Worm (Caenorhabditis elegans) whole organism, L4 larva: Measurements from ENCODE around the gene spp-21.

Source experiments
- F37D6.2 ChIP-seq: sonication (generic microtip); optimal IDR thresholded peaks from 2 replicates; lab custom pipeline; 2016; ENCODE audit warnings: mild to moderate bottlenecking, missing genetic modification characterization, missing compliant biosample characterization
- T20F7.1 ChIP-seq: fragments of 200-800 bp; sonication (Bioruptor generic); optimal IDR thresholded peaks from 2 replicates; lab custom pipeline; 2018; ENCODE audit warnings: mild to moderate bottlenecking, missing genetic modification characterization, missing compliant biosample characterization
- Y105C5A.15 ChIP-seq: fragments of 200-800 bp; sonication (Bioruptor generic); IDR thresholded peaks from 2 replicates; pipeline ENCODE4 v1.3.6; 2022; ENCODE audit warnings: missing genetic modification characterization, missing compliant biosample characterization
- Y48G9A.11 ChIP-seq: fragments of 200-800 bp; sonication (Bioruptor generic); IDR thresholded peaks from 2 replicates; pipeline ENCODE4 v1.3.6; 2022; ENCODE audit warnings: missing genetic modification reagents, missing genetic modification characterization, missing compliant biosample characterization
- ZK337.2 ChIP-seq: fragments of 200-800 bp; sonication (Bioruptor generic); IDR thresholded peaks from 2 replicates; pipeline ENCODE4 v1.3.6; 2022; ENCODE audit warnings: missing genetic modification reagents, missing genetic modification characterization, missing compliant biosample characterization
- aha-1 ChIP-seq: fragments of 150-350 bp; peaks from one replicate; lab custom pipeline; 2014; ENCODE audit warnings: missing biosample characterization, missing genetic modification characterization
- ama-1 ChIP-seq: fragments of 150-350 bp; optimal IDR thresholded peaks from 2 replicates; lab custom pipeline; 2014; ENCODE audit warnings: inconsistent platforms, mixed read lengths
- arid-1 ChIP-seq: fragments of 200-800 bp; sonication (Bioruptor generic); conservative IDR thresholded peaks from 2 replicates; pipeline ENCODE4 v1.3.6; 2022; ENCODE audit warnings: missing genetic modification reagents, missing genetic modification characterization, missing compliant biosample characterization
- ces-1 ChIP-seq: fragments of 150-350 bp; sonication (generic microtip); optimal IDR thresholded peaks from 4 replicates; lab custom pipeline; 2014; ENCODE audit warnings: missing biosample characterization, missing genetic modification reagents, missing genetic modification characterization
- ctbp-1 ChIP-seq: fragments of 200-800 bp; sonication (Bioruptor generic); IDR thresholded peaks from 2 replicates; pipeline ENCODE4 v1.3.6; 2022; ENCODE audit warnings: missing genetic modification reagents, missing genetic modification characterization, missing compliant biosample characterization
- daf-16 ChIP-seq, 3 experiments: sonication (generic microtip); optimal IDR thresholded peaks; 2 replicates each; lab custom pipeline; 2016 to 2017; ENCODE audit warnings: missing genetic modification characterization in 3 of 3, missing genetic modification reagents in 3 of 3, mild to moderate bottlenecking in 2 of 3, missing compliant biosample characterization in 2 of 3, missing biosample characterization in 1 of 3, moderate library complexity in 1 of 3
- dmd-6 ChIP-seq: fragments of 200-800 bp; sonication (Bioruptor generic); IDR thresholded peaks from 2 replicates; pipeline ENCODE4 v1.3.6; 2022; ENCODE audit warnings: missing genetic modification reagents, missing genetic modification characterization, missing compliant biosample characterization
- dpl-1 ChIP-seq: fragments of 150-350 bp; optimal IDR thresholded peaks from 2 replicates; lab custom pipeline; 2014; ENCODE audit warnings: missing biosample characterization, missing genetic modification reagents, missing genetic modification characterization
- dve-1 ChIP-seq: sonication (generic microtip); optimal IDR thresholded peaks from 2 replicates; lab custom pipeline; 2017; ENCODE audit warnings: antibody characterized with exemption, mild to moderate bottlenecking, missing genetic modification characterization, missing compliant biosample characterization; ENCODE audit not compliant: insufficient read depth
- egl-27 ChIP-seq: sonication (generic microtip); optimal IDR thresholded peaks from 3 replicates; lab custom pipeline; 2017; ENCODE audit warnings: missing biosample characterization, missing genetic modification reagents, missing genetic modification characterization
- egl-43 ChIP-seq: fragments of 200-800 bp; sonication (Bioruptor generic); IDR thresholded peaks from 2 replicates; pipeline ENCODE4 v1.3.6; 2022; ENCODE audit warnings: missing genetic modification reagents, missing genetic modification characterization, missing compliant biosample characterization
- hif-1 ChIP-seq, 2 experiments: sonication (generic microtip); optimal IDR thresholded peaks; 2 replicates each; lab custom pipeline; 2016 to 2017; ENCODE audit warnings: missing compliant biosample characterization in 2 of 2, missing genetic modification characterization in 2 of 2, missing genetic modification reagents in 2 of 2, missing genotype in 2 of 2, mild to moderate bottlenecking in 1 of 2
- hlh-11 ChIP-seq: fragments of 200-800 bp; sonication (Bioruptor generic); optimal IDR thresholded peaks from 2 replicates; lab custom pipeline; 2018; ENCODE audit warnings: mild to moderate bottlenecking, missing genetic modification characterization, missing compliant biosample characterization
- hlh-30 ChIP-seq: sonication (generic microtip); optimal IDR thresholded peaks from 2 replicates; lab custom pipeline; 2017; ENCODE audit warnings: antibody characterized with exemption, mild to moderate bottlenecking, missing genetic modification characterization, missing compliant biosample characterization; ENCODE audit not compliant: insufficient read depth
- hmg-1.1 ChIP-seq: fragments of 200-800 bp; sonication (Bioruptor generic); IDR thresholded peaks from 2 replicates; pipeline ENCODE4 v1.3.6; 2022; ENCODE audit warnings: missing genetic modification reagents, missing genetic modification characterization, missing compliant biosample characterization
- lim-7 ChIP-seq: fragments of 200-800 bp; sonication (Bioruptor generic); IDR thresholded peaks from 2 replicates; pipeline ENCODE4 v1.3.6; 2022; ENCODE audit warnings: missing genetic modification characterization, missing compliant biosample characterization
- lsy-2 ChIP-seq, 2 experiments: fragments of 150-350 bp in 1 of 2; sonication (generic microtip) in 1 of 2; optimal IDR thresholded peaks; 2 replicates each; lab custom pipeline; 2014 to 2017; ENCODE audit warnings: missing biosample characterization in 2 of 2, missing genetic modification characterization in 2 of 2
- madf-5 ChIP-seq, 2 experiments: fragments of 200-800 bp; sonication (Bioruptor generic); IDR thresholded peaks; 2 replicates each; pipeline ENCODE4 v1.3.6; 2022; ENCODE audit warnings: missing compliant biosample characterization in 2 of 2, missing genetic modification characterization in 2 of 2
- madf-9 ChIP-seq: fragments of 200-800 bp; sonication (Bioruptor generic); conservative IDR thresholded peaks from 2 replicates; pipeline ENCODE4 v1.3.6; 2022; ENCODE audit warnings: missing genetic modification reagents, missing genetic modification characterization, missing compliant biosample characterization
- mdl-1 ChIP-seq, 2 experiments: fragments of 150-350 bp in 1 of 2; sonication (generic microtip) in 1 of 2; optimal IDR thresholded peaks; 2 replicates each; lab custom pipeline; 2014 to 2017; ENCODE audit warnings: missing biosample characterization in 2 of 2, missing genetic modification characterization in 2 of 2
- mep-1 ChIP-seq: fragments of 150-350 bp; sonication (generic microtip); optimal IDR thresholded peaks from 3 replicates; lab custom pipeline; 2014; ENCODE audit warnings: missing biosample characterization, missing genetic modification characterization
- nhr-11 ChIP-seq: fragments of 150-350 bp; optimal IDR thresholded peaks from 2 replicates; lab custom pipeline; 2014; ENCODE audit warnings: missing biosample characterization, missing genetic modification characterization
- nhr-6 ChIP-seq: fragments of 150-350 bp; optimal IDR thresholded peaks from 2 replicates; lab custom pipeline; 2014; ENCODE audit warnings: missing biosample characterization, missing genetic modification characterization
- nhr-77 ChIP-seq: fragments of 150-350 bp; optimal IDR thresholded peaks from 2 replicates; lab custom pipeline; 2014; ENCODE audit warnings: missing biosample characterization, missing genetic modification characterization
- pha-4 ChIP-seq, 2 experiments: fragments of 150-350 bp in 1 of 2; fragments of 200-800 bp in 1 of 2; sonication (Bioruptor generic) in 1 of 2; IDR thresholded peaks in 1 of 2; optimal IDR thresholded peaks in 1 of 2; 2 replicates each; pipeline versions ENCODE4 v1.3.6 to Lab custom; 2014 to 2022; ENCODE audit warnings: missing genetic modification characterization in 2 of 2, missing genetic modification reagents in 2 of 2, missing biosample characterization in 1 of 2, missing compliant biosample characterization in 1 of 2
- php-3 ChIP-seq: fragments of 200-800 bp; sonication (Bioruptor generic); IDR thresholded peaks from 2 replicates; pipeline ENCODE4 v1.3.6; 2022; ENCODE audit warnings: missing genetic modification reagents, missing genetic modification characterization, missing compliant biosample characterization
- pqm-1 ChIP-seq: sonication (generic microtip); optimal IDR thresholded peaks from 2 replicates; lab custom pipeline; 2017; ENCODE audit warnings: missing biosample characterization, missing genetic modification characterization
- rbr-2 ChIP-seq: sonication (generic microtip); optimal IDR thresholded peaks from 2 replicates; lab custom pipeline; 2016; ENCODE audit warnings: missing genotype, missing genetic modification characterization, missing compliant biosample characterization
- saeg-2 ChIP-seq: fragments of 200-800 bp; sonication (Bioruptor generic); IDR thresholded peaks from 2 replicates; pipeline ENCODE4 v1.3.6; 2022; ENCODE audit warnings: missing genetic modification reagents, missing genetic modification characterization, missing compliant biosample characterization
- snpc-4 ChIP-seq: fragments of 150-350 bp; optimal IDR thresholded peaks from 2 replicates; lab custom pipeline; 2014; ENCODE audit warnings: missing biosample characterization, missing genetic modification characterization
- spr-1 ChIP-seq: sonication (generic microtip); optimal IDR thresholded peaks from 2 replicates; lab custom pipeline; 2016; ENCODE audit warnings: mild to moderate bottlenecking, missing genetic modification characterization, missing compliant biosample characterization
- unc-130 ChIP-seq: sonication (generic microtip); optimal IDR thresholded peaks from 2 replicates; lab custom pipeline; 2016; ENCODE audit warnings: missing genetic modification reagents, missing genetic modification characterization, missing compliant biosample characterization
- unc-62 ChIP-seq, 3 experiments: fragments of 150-350 bp in 1 of 3; sonication (generic microtip); optimal IDR thresholded peaks in 2 of 3; peaks in 1 of 3; 1 replicate in 1 of 3; 2 replicates in 2 of 3; lab custom pipeline; 2014 to 2017; ENCODE audit warnings: missing biosample characterization in 3 of 3, missing genetic modification characterization in 3 of 3, missing genetic modification reagents in 3 of 3, missing genotype in 1 of 3
- zip-11 ChIP-seq: fragments of 200-800 bp; sonication (Bioruptor generic); IDR thresholded peaks from 2 replicates; pipeline ENCODE4 v1.3.6; 2022; ENCODE audit warnings: missing genetic modification characterization, missing compliant biosample characterization
- ztf-7 ChIP-seq: fragments of 150-350 bp; optimal IDR thresholded peaks from 2 replicates; lab custom pipeline; 2014; ENCODE audit warnings: missing biosample characterization, missing genetic modification characterization

The spp-21 gene

ce11 chrX:11467320-11467732 is 22.6 kb upstream of the spp-21 start (continued):
- no peak for TF ChIP-seq madf-5 (GFP tag; IDR thresholded peaks at IDR 0.05; lab: Robert Waterston, UW)
- no peak for TF ChIP-seq pqm-1 (tag; lab: Kevin White, UChicago)
- 0 out of 2 replicates have a peak, but pooled peaks have one; percentile 41 for TF ChIP-seq arid-1 (GFP tag; lab: Robert Waterston, UW)
- no peak for TF ChIP-seq egl-27 (tag; lab: Kevin White, UChicago)
- peak; percentile 44; the same call in 1 of the 2 replicates for TF ChIP-seq pha-4 (GFP tag; IDR thresholded peaks at IDR 0.05; lab: Robert Waterston, UW)
- TF ChIP-seq pha-4 (tag; optimal IDR thresholded peaks at IDR 0.05; lab: Kevin White, UChicago): no peak
- TF ChIP-seq ZK337.2 (GFP tag; lab: Robert Waterston, UW): 0 out of 2 replicates have a peak, but pooled peaks have one; percentile 5
- 0 out of 2 replicates have a peak, but pooled peaks have one; percentile 16 for TF ChIP-seq saeg-2 (GFP tag; lab: Robert Waterston, UW)
- peak; percentile 89 for TF ChIP-seq mep-1 (tag; lab: Kevin White, UChicago)
- peak; percentile 34; the same call in 1 of the 2 replicates for TF ChIP-seq egl-43 (GFP tag; lab: Robert Waterston, UW)
- peak; percentile 66 for TF ChIP-seq F37D6.2 (tag; lab: Kevin White, UChicago)
- TF ChIP-seq unc-62 (GFP tag; optimal IDR thresholded peaks at IDR 0.05 in 1 of 2; lab: Kevin White, UChicago): peak in 1 of 2 experiments; percentile 97
- no peak for TF ChIP-seq unc-62 (tag; optimal IDR thresholded peaks at IDR 0.05; lab: Kevin White, UChicago)
- peak in 1 of 2 experiments; percentile 15 for TF ChIP-seq daf-16 (GFP tag; optimal IDR thresholded peaks at IDR 0.05; lab: Kevin White, UChicago)
- TF ChIP-seq daf-16 (tag; optimal IDR thresholded peaks at IDR 0.05; lab: Kevin White, UChicago): no peak
- peak; percentile 82 for TF ChIP-seq hmg-1.1 (GFP tag; lab: Robert Waterston, UW)
- no peak for TF ChIP-seq ces-1 (GFP tag; lab: Kevin White, UChicago)
- TF ChIP-seq lsy-2 (tag; optimal IDR thresholded peaks at IDR 0.05; lab: Kevin White, UChicago): peak; percentile 59 to 65
- TF ChIP-seq nhr-11 (tag; lab: Kevin White, UChicago): peak; percentile 59
- peak; percentile 9 for TF ChIP-seq nhr-6 (tag; lab: Kevin White, UChicago)

ce11 chrX:11468814-11469213 is 21.1 kb upstream of the spp-21 start:
- TF ChIP-seq madf-9 (GFP tag; lab: Robert Waterston, UW) (0 out of 2 replicates have a peak, but pooled peaks have one; percentile 28), hmg-1.1 (GFP tag; lab: Robert Waterston, UW) (0 out of 2 replicates have a peak, but pooled peaks have one; percentile 28), hlh-30 (peak; percentile 62), hlh-11 (tag; lab: Kevin White, UChicago) (no peak), mdl-1 (tag; optimal IDR thresholded peaks at IDR 0.05; lab: Kevin White, UChicago) (peak in 1 of 2 experiments; percentile 2), ctbp-1 (GFP tag; lab: Robert Waterston, UW) (peak; percentile 40; the same call in 1 of the 2 replicates), mep-1 (tag; lab: Kevin White, UChicago) (peak; percentile 53), spr-1 (no peak), Y48G9A.11 (GFP tag; lab: Robert Waterston, UW) (no peak), aha-1 (peak; percentile 93), lsy-2 (tag; optimal IDR thresholded peaks at IDR 0.05; lab: Kevin White, UChicago) (peak in 1 of 2 experiments; percentile 1)

- no peak for TF ChIP-seq lim-7 (GFP tag; lab: Robert Waterston, UW)
- peak in 1 of 2 experiments; percentile 84 for TF ChIP-seq unc-62 (GFP tag; optimal IDR thresholded peaks at IDR 0.05 in 1 of 2; lab: Kevin White, UChicago)
- no peak for TF ChIP-seq unc-62 (tag; optimal IDR thresholded peaks at IDR 0.05; lab: Kevin White, UChicago)
- TF ChIP-seq daf-16 (GFP tag; optimal IDR thresholded peaks at IDR 0.05; lab: Kevin White, UChicago): peak in 1 of 2 experiments; percentile 33
- TF ChIP-seq daf-16 (tag; optimal IDR thresholded peaks at IDR 0.05; lab: Kevin White, UChicago): peak; percentile 80
- no peak for TF ChIP-seq snpc-4 (tag; lab: Kevin White, UChicago)
- TF ChIP-seq dpl-1 (GFP tag; lab: Kevin White, UChicago): no peak
- TF ChIP-seq hmg-1.1 (GFP tag; lab: Robert Waterston, UW): 0 out of 2 replicates have a peak, but pooled peaks have one; percentile 18
- TF ChIP-seq aha-1: peak; percentile 95
- 0 out of 2 replicates have a peak, but pooled peaks have one; percentile 16 for TF ChIP-seq ctbp-1 (GFP tag; lab: Robert Waterston, UW)
- no peak for TF ChIP-seq unc-130 (GFP tag; lab: Kevin White, UChicago)
- TF ChIP-seq mep-1 (tag; lab: Kevin White, UChicago): peak; percentile 56
- TF ChIP-seq nhr-11 (tag; lab: Kevin White, UChicago): peak; percentile 49
- TF ChIP-seq ztf-7 (tag; lab: Kevin White, UChicago): no peak
- TF ChIP-seq lsy-2 (tag; optimal IDR thresholded peaks at IDR 0.05; lab: Kevin White, UChicago): peak in 1 of 2 experiments; percentile 31
- no peak for TF ChIP-seq zip-11 (GFP tag; lab: Robert Waterston, UW)
- peak; percentile 21 for TF ChIP-seq ama-1
- peak; percentile 32 for TF ChIP-seq rbr-2 (tag; lab: Kevin White, UChicago)
- TF ChIP-seq nhr-77 (tag; lab: Kevin White, UChicago): peak; percentile 80
- peak; percentile 77 for TF ChIP-seq hlh-11 (tag; lab: Kevin White, UChicago)
- TF ChIP-seq mdl-1 (tag; optimal IDR thresholded peaks at IDR 0.05; lab: Kevin White, UChicago): peak in 1 of 2 experiments; percentile 80
- peak; percentile 82 for TF ChIP-seq dve-1
- no peak for TF ChIP-seq pha-4 (GFP tag; IDR thresholded peaks at IDR 0.05; lab: Robert Waterston, UW)
- peak; percentile 66 for TF ChIP-seq pha-4 (tag; optimal IDR thresholded peaks at IDR 0.05; lab: Kevin White, UChicago)
- peak; percentile 56 for TF ChIP-seq dmd-6 (GFP tag; lab: Robert Waterston, UW)
- TF ChIP-seq pqm-1 (tag; lab: Kevin White, UChicago): peak; percentile 28
- no peak for TF ChIP-seq T20F7.1
- no peak for TF ChIP-seq Y105C5A.15 (GFP tag; lab: Robert Waterston, UW)
- peak in 1 of 2 experiments; percentile 13 for TF ChIP-seq hif-1 (tag; optimal IDR thresholded peaks at IDR 0.05; lab: Kevin White, UChicago)
- peak; percentile 97 for TF ChIP-seq hlh-30
- 0 out of 2 replicates have a peak, but pooled peaks have one; percentile 23 for TF ChIP-seq php-3 (GFP tag; lab: Robert Waterston, UW)
Measured at ce11 chrX:11469600-11469999, 20.3 kb upstream of the spp-21 start.
